In the genomic region with DNA sequence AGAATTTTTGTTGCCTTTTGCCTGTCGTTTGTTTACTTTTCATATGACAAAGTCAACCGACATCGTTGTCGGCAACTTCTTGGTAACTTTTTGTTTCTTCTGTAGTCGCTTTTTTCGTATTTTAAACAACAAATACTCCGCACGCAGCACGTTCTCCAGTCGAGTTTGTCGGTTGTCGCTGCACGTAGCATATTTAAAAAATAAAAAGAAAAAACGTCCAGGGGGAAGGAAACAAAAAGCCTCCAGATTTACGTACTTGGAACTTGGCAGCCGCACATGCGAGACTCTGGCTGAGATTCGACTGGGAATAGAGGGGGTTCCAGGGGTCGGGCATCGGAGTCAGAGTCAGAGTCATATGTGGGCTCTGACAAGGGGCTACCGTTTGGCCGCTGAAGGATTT, we compare ENCODE assay signal across 4 fruit fly cellular contexts.
TF ChIP-seq lines count a peak whose summit lies in the region.

No protein-coding gene starts in this region.

- no peak for TF ChIP-seq CTCF in whole organism, embryonic (GFP tag; optimal IDR thresholded peaks at IDR 0.05; lab: Kevin White, UChicago)

TF ChIP-seq in whole organism, embryonic, 481 proteins besides CTCF, POLR2A, EP300 and RAD21:
- TF ChIP-seq Med (GFP tag; lab: Kevin White, UChicago) (peak; percentile 5), Ets65A (GFP tag; lab: Kevin White, UChicago) (peak; percentile 74), btn (GFP tag; optimal IDR thresholded peaks at IDR 0.05; lab: Kevin White, UChicago) (no peak), nom (GFP tag; optimal IDR thresholded peaks at IDR 0.05; lab: Kevin White, UChicago) (peak; percentile 68), Elba2 (GFP tag; optimal IDR thresholded peaks at IDR 0.05; lab: Kevin White, UChicago) (no peak), fd96Cb (tag; optimal IDR thresholded peaks at IDR 0.05; lab: Kevin White, UChicago) (no peak), sens (GFP tag; lab: Kevin White, UChicago) (peak; percentile 0)

TF ChIP-seq in whole organism, prepupa, 60 proteins besides CTCF, POLR2A, EP300 and RAD21:
- peak; percentile 38 for TF ChIP-seq dsx (GFP tag; optimal IDR thresholded peaks at IDR 0.05; lab: Kevin White, UChicago; ENCODE audit: poor library complexity, severe bottlenecking)
- no peak for TF ChIP-seq Ets21C (GFP tag; optimal IDR thresholded peaks at IDR 0.05; lab: Kevin White, UChicago)
- no peak for TF ChIP-seq Hr4 (GFP tag; optimal IDR thresholded peaks at IDR 0.05; lab: Kevin White, UChicago)
- no peak for TF ChIP-seq Eip75B (GFP tag; optimal IDR thresholded peaks at IDR 0.05; lab: Kevin White, UChicago)
- TF ChIP-seq svp (GFP tag; lab: Kevin White, UChicago): no peak
- TF ChIP-seq CG10669 (GFP tag; optimal IDR thresholded peaks at IDR 0.05; lab: Kevin White, UChicago): no peak
- TF ChIP-seq CG6792 (GFP tag; optimal IDR thresholded peaks at IDR 0.05; lab: Kevin White, UChicago): no peak
- TF ChIP-seq CG9139 (GFP tag; optimal IDR thresholded peaks at IDR 0.05; lab: Kevin White, UChicago): peak; percentile 46
- no peak for TF ChIP-seq CG7368 (GFP tag; optimal IDR thresholded peaks at IDR 0.05; lab: Kevin White, UChicago)
- TF ChIP-seq CG6854 (GFP tag; optimal IDR thresholded peaks at IDR 0.05; lab: Kevin White, UChicago): peak; percentile 63
- TF ChIP-seq CG11762 (GFP tag; optimal IDR thresholded peaks at IDR 0.05; lab: Kevin White, UChicago; ENCODE audit: insufficient read depth): no peak
- TF ChIP-seq CG6163 (GFP tag; IDR thresholded peaks at IDR 0.05; lab: Robert Waterston, UW): peak; percentile 20; the same call in 2 of the 3 replicates
- TF ChIP-seq net (GFP tag; optimal IDR thresholded peaks at IDR 0.05; lab: Kevin White, UChicago): no peak
- peak; percentile 36 for TF ChIP-seq CG6808 (GFP tag; optimal IDR thresholded peaks at IDR 0.05; lab: Kevin White, UChicago)
- no peak for TF ChIP-seq Sox14 (GFP tag; optimal IDR thresholded peaks at IDR 0.05; lab: Kevin White, UChicago)
- TF ChIP-seq CG8119 (GFP tag; IDR thresholded peaks at IDR 0.05; lab: Robert Waterston, UW): 0 out of 3 replicates have a peak, but pooled peaks have one; percentile 13
- TF ChIP-seq fd59A (GFP tag; optimal IDR thresholded peaks at IDR 0.05; lab: Kevin White, UChicago): no peak
- TF ChIP-seq ss (GFP tag; optimal IDR thresholded peaks at IDR 0.05; lab: Kevin White, UChicago): peak; percentile 63 to 77
- peak; percentile 14 for TF ChIP-seq Sox102F (GFP tag; optimal IDR thresholded peaks at IDR 0.05; lab: Kevin White, UChicago)

TF ChIP-seq in whole organism, pupa, 21 proteins besides CTCF, POLR2A, EP300 and RAD21:
- TF ChIP-seq CG34367 (tag; optimal IDR thresholded peaks at IDR 0.05; lab: Kevin White, UChicago) (no peak), Pif1B (GFP tag; optimal IDR thresholded peaks at IDR 0.05; lab: Kevin White, UChicago) (peak; percentile 27), CG14655 (GFP tag; optimal IDR thresholded peaks at IDR 0.05; lab: Kevin White, UChicago) (no peak), gl (tag; optimal IDR thresholded peaks at IDR 0.05; lab: Kevin White, UChicago) (no peak), Ets98B (GFP tag; IDR thresholded peaks at IDR 0.05; lab: Robert Waterston, UW) (no peak), EcR (GFP tag; optimal IDR thresholded peaks at IDR 0.05; lab: Kevin White, UChicago) (peak; percentile 37), CG12605 (GFP tag; IDR thresholded peaks at IDR 0.05; lab: Robert Waterston, UW) (0 out of 2 replicates have a peak, but pooled peaks have one; percentile 27), CG13204 (GFP tag; optimal IDR thresholded peaks at IDR 0.05; lab: Kevin White, UChicago) (peak; percentile 58), Pif1A (GFP tag; optimal IDR thresholded peaks at IDR 0.05; lab: Kevin White, UChicago) (no peak), CG8159 (tag; optimal IDR thresholded peaks at IDR 0.05; lab: Kevin White, UChicago) (no peak)

TF ChIP-seq in whole organism, wandering third instar larva, 38 proteins besides CTCF, POLR2A, EP300 and RAD21:
- no peak for TF ChIP-seq Myc (optimal IDR thresholded peaks at IDR 0.05; lab: Kevin White, UChicago)
- TF ChIP-seq rgr (GFP tag; optimal IDR thresholded peaks at IDR 0.05; lab: Kevin White, UChicago): no peak
- TF ChIP-seq sv (GFP tag; optimal IDR thresholded peaks at IDR 0.05; lab: Kevin White, UChicago): no peak
- TF ChIP-seq OdsH (GFP tag; optimal IDR thresholded peaks at IDR 0.05; lab: Kevin White, UChicago): no peak
- TF ChIP-seq lola (GFP tag; optimal IDR thresholded peaks at IDR 0.05; lab: Kevin White, UChicago): no peak
- peak; percentile 45 for TF ChIP-seq CrebA (GFP tag; optimal IDR thresholded peaks at IDR 0.05; lab: Kevin White, UChicago; ENCODE audit: borderline replicate concordance)
- no peak for TF ChIP-seq foxo (GFP tag; optimal IDR thresholded peaks at IDR 0.05; lab: Kevin White, UChicago)
- peak; percentile 24 for TF ChIP-seq Dif (GFP tag; optimal IDR thresholded peaks at IDR 0.05; lab: Kevin White, UChicago; ENCODE audit: partially characterized antibody)
- TF ChIP-seq fru (GFP tag; optimal IDR thresholded peaks at IDR 0.05; lab: Kevin White, UChicago): peak; percentile 26
- peak; percentile 42 for TF ChIP-seq psq (GFP tag; optimal IDR thresholded peaks at IDR 0.05; lab: Kevin White, UChicago)
- TF ChIP-seq jim (GFP tag; optimal IDR thresholded peaks at IDR 0.05; lab: Kevin White, UChicago): no peak
- TF ChIP-seq Jra (GFP tag; optimal IDR thresholded peaks at IDR 0.05; lab: Kevin White, UChicago): peak; percentile 8
- no peak for TF ChIP-seq ey (GFP tag; optimal IDR thresholded peaks at IDR 0.05; lab: Kevin White, UChicago)
- TF ChIP-seq usp (GFP tag; optimal IDR thresholded peaks at IDR 0.05; lab: Kevin White, UChicago): no peak
